Worm (Caenorhabditis elegans) whole organism, mixed stage, embryonic: Measurements from ENCODE around the gene pqn-31.

Experiments
- M03D4.4 ChIP-seq: sonication (generic microtip); optimal IDR thresholded peaks from 2 replicates; lab custom pipeline; 2017; ENCODE audit warnings: mild to moderate bottlenecking, missing genetic modification characterization, missing compliant biosample characterization
- bed-3 ChIP-seq: fragments of 200-800 bp; sonication (Bioruptor generic); optimal IDR thresholded peaks from 3 replicates; lab custom pipeline; 2018; ENCODE audit warnings: mild to moderate bottlenecking, missing genetic modification characterization, moderate library complexity, missing compliant biosample characterization
- blmp-1 ChIP-seq: fragments of 150-350 bp; optimal IDR thresholded peaks from 2 replicates; lab custom pipeline; 2014; ENCODE audit warnings: missing biosample characterization, missing genetic modification characterization
- ceh-43 ChIP-seq: fragments of 200-800 bp; sonication (Bioruptor generic); optimal IDR thresholded peaks from 2 replicates; lab custom pipeline; 2018; ENCODE audit warnings: mild to moderate bottlenecking, missing genetic modification characterization, moderate library complexity, missing compliant biosample characterization
- ceh-83 ChIP-seq: fragments of 200-800 bp; sonication (Bioruptor generic); optimal IDR thresholded peaks from 2 replicates; lab custom pipeline; 2018; ENCODE audit warnings: mild to moderate bottlenecking, missing genetic modification characterization, missing compliant biosample characterization
- ces-1 ChIP-seq: fragments of 150-350 bp; optimal IDR thresholded peaks from 2 replicates; lab custom pipeline; 2014; ENCODE audit warnings: missing biosample characterization, missing genetic modification reagents, missing genetic modification characterization
- cnd-1 ChIP-seq: fragments of 200-800 bp; sonication (Bioruptor generic); optimal IDR thresholded peaks from 2 replicates; lab custom pipeline; 2018; ENCODE audit warnings: mild to moderate bottlenecking, missing genetic modification characterization, missing compliant biosample characterization
- elt-1 ChIP-seq: sonication (generic microtip); optimal IDR thresholded peaks from 2 replicates; lab custom pipeline; 2017; ENCODE audit warnings: missing genetic modification characterization, mild to moderate bottlenecking, missing compliant biosample characterization, antibody characterized with exemption, moderate library complexity, borderline replicate concordance; ENCODE audit not compliant: insufficient read depth
- elt-3 ChIP-seq: fragments of 150-350 bp; optimal IDR thresholded peaks from 2 replicates; lab custom pipeline; 2014; ENCODE audit warnings: missing biosample characterization, missing genetic modification characterization
- flh-1 ChIP-seq: fragments of 200-800 bp; sonication (Bioruptor generic); optimal IDR thresholded peaks from 2 replicates; lab custom pipeline; 2018; ENCODE audit warnings: mild to moderate bottlenecking, missing genetic modification characterization, moderate library complexity, missing compliant biosample characterization
- ham-2 ChIP-seq: fragments of 200-800 bp; sonication (Bioruptor generic); optimal IDR thresholded peaks from 2 replicates; lab custom pipeline; 2018; ENCODE audit warnings: mild to moderate bottlenecking, missing genetic modification characterization, missing compliant biosample characterization
- hlh-1 ChIP-seq: fragments of 150-350 bp; optimal IDR thresholded peaks from 2 replicates; lab custom pipeline; 2014; ENCODE audit warnings: missing biosample characterization, missing genetic modification reagents, missing genetic modification characterization
- lin-13 ChIP-seq: fragments of 150-350 bp; optimal IDR thresholded peaks from 2 replicates; lab custom pipeline; 2014; ENCODE audit warnings: missing biosample characterization, missing genetic modification characterization
- lin-32 ChIP-seq: fragments of 200-800 bp; sonication (Bioruptor generic); optimal IDR thresholded peaks from 2 replicates; lab custom pipeline; 2018; ENCODE audit warnings: mild to moderate bottlenecking, missing genetic modification characterization, missing compliant biosample characterization
- lsy-2 ChIP-seq: fragments of 150-350 bp; optimal IDR thresholded peaks from 2 replicates; lab custom pipeline; 2014; ENCODE audit warnings: missing biosample characterization, missing genetic modification characterization
- mab-5 ChIP-seq: fragments of 150-350 bp; optimal IDR thresholded peaks from 2 replicates; lab custom pipeline; 2014; ENCODE audit warnings: missing biosample characterization, missing genetic modification characterization
- mep-1 ChIP-seq: fragments of 150-350 bp; optimal IDR thresholded peaks from 2 replicates; lab custom pipeline; 2017; ENCODE audit warnings: missing biosample characterization, missing genetic modification reagents, missing genetic modification characterization, inconsistent platforms
- mls-2 ChIP-seq: sonication (generic microtip); optimal IDR thresholded peaks from 2 replicates; lab custom pipeline; 2016; ENCODE audit warnings: mild to moderate bottlenecking, missing genetic modification characterization, moderate library complexity, missing compliant biosample characterization
- nhr-12 ChIP-seq: fragments of 150-350 bp; optimal IDR thresholded peaks from 2 replicates; lab custom pipeline; 2014; ENCODE audit warnings: missing biosample characterization, missing genetic modification characterization
- nhr-2 ChIP-seq: fragments of 150-350 bp; optimal IDR thresholded peaks from 2 replicates; lab custom pipeline; 2014; ENCODE audit warnings: missing biosample characterization, missing genetic modification characterization
- nhr-237 ChIP-seq: fragments of 150-350 bp; optimal IDR thresholded peaks from 2 replicates; lab custom pipeline; 2014; ENCODE audit warnings: missing biosample characterization, missing genetic modification characterization
- nhr-28 ChIP-seq: fragments of 150-350 bp; optimal IDR thresholded peaks from 2 replicates; lab custom pipeline; 2014; ENCODE audit warnings: missing biosample characterization, missing genetic modification characterization
- nhr-76 ChIP-seq: sonication (generic microtip); optimal IDR thresholded peaks from 2 replicates; lab custom pipeline; 2017; ENCODE audit warnings: missing biosample characterization, missing genetic modification characterization
- pha-4 ChIP-seq: fragments of 150-350 bp; optimal IDR thresholded peaks from 2 replicates; lab custom pipeline; 2018; ENCODE audit warnings: missing biosample characterization, missing genetic modification reagents, missing genetic modification characterization
- sem-2 ChIP-seq: fragments of 200-800 bp; sonication (Bioruptor generic); optimal IDR thresholded peaks from 2 replicates; lab custom pipeline; 2018; ENCODE audit warnings: mild to moderate bottlenecking, missing genetic modification characterization, missing compliant biosample characterization
- snpc-4 ChIP-seq: fragments of 150-350 bp; optimal IDR thresholded peaks from 2 replicates; lab custom pipeline; 2014; ENCODE audit warnings: missing biosample characterization, missing genetic modification characterization
- sptf-1 ChIP-seq: sonication (generic microtip); optimal IDR thresholded peaks from 2 replicates; lab custom pipeline; 2017; ENCODE audit warnings: mild to moderate bottlenecking, missing genetic modification characterization, moderate library complexity, missing compliant biosample characterization
- tbx-8 ChIP-seq: fragments of 200-800 bp; sonication (Bioruptor generic); optimal IDR thresholded peaks from 2 replicates; lab custom pipeline; 2018; ENCODE audit warnings: mild to moderate bottlenecking, missing genetic modification characterization, moderate library complexity, missing compliant biosample characterization
- unc-120 ChIP-seq: sonication (generic microtip); optimal IDR thresholded peaks from 2 replicates; lab custom pipeline; 2017; ENCODE audit warnings: missing genetic modification characterization, missing compliant biosample characterization; ENCODE audit not compliant: poor library complexity, severe bottlenecking
- unc-62 ChIP-seq: fragments of 150-350 bp; optimal IDR thresholded peaks from 2 replicates; lab custom pipeline; 2014; ENCODE audit warnings: missing biosample characterization, missing genetic modification reagents, missing genetic modification characterization
- zip-8 ChIP-seq: fragments of 150-350 bp; optimal IDR thresholded peaks from 2 replicates; lab custom pipeline; 2014; ENCODE audit warnings: missing biosample characterization, missing genetic modification characterization

The pqn-31 gene

DNA sequence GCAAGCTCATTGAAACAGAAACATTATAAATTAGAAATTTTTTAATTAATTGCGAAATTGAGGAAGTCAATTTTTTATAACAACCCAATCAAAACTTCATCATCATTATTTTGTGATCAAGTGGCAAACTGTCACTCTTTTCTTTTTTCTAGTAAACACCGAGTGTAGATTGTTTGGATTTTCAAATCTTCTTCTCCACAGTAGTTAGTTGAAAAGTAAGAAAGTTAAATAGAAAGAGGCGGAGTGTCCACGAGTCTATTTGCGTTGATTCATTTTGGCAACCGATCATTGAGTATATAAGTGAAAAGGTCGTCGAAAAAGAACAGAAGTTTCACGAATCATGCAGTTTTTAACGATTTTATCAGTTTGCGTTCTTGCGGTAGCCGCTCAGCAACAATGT is at the start of gene pqn-31:
Gene pqn-31 (plus strand): TSS at position 301 of the 400 bp plus-strand sequence.
- TF ChIP-seq tbx-8 (GFP tag; lab: Kevin White, UChicago), result no peak
- no peak for TF ChIP-seq ham-2 (GFP tag; lab: Kevin White, UChicago)
- TF ChIP-seq sem-2 (GFP tag; lab: Kevin White, UChicago), result no peak
- no peak for TF ChIP-seq blmp-1 (tag; lab: Kevin White, UChicago)
- no peak for TF ChIP-seq nhr-12
- TF ChIP-seq unc-120 (tag; lab: Kevin White, UChicago), result no peak
- TF ChIP-seq lin-32 (GFP tag; lab: Kevin White, UChicago), result no peak
- TF ChIP-seq ceh-43, result no peak
- TF ChIP-seq nhr-237, result no peak
- TF ChIP-seq flh-1 (GFP tag; lab: Kevin White, UChicago), result no peak
- no peak for TF ChIP-seq lsy-2 (tag; lab: Kevin White, UChicago)
- no peak for TF ChIP-seq snpc-4 (tag; lab: Kevin White, UChicago)
- no peak for TF ChIP-seq cnd-1 (tag; lab: Kevin White, UChicago)
- TF ChIP-seq unc-62 (GFP tag; lab: Kevin White, UChicago), result no peak
- TF ChIP-seq sptf-1 (tag; lab: Kevin White, UChicago), result no peak

ce11 chrV:9062341-9062740 is 47.0 kb upstream of the pqn-31 start, which contains the start of gene C25E10.12:
TSS of gene C25E10.12 (minus strand) at chrV:9062441.
- TF ChIP-seq nhr-76 (tag; lab: Kevin White, UChicago) (no peak), mab-5 (no peak), ces-1 (GFP tag; lab: Kevin White, UChicago) (no peak), nhr-237 (no peak), unc-120 (tag; lab: Kevin White, UChicago) (no peak), lin-13 (tag; lab: Kevin White, UChicago) (no peak), ceh-83 (GFP tag; lab: Kevin White, UChicago) (no peak), blmp-1 (tag; lab: Kevin White, UChicago) (no peak), snpc-4 (tag; lab: Kevin White, UChicago) (no peak), M03D4.4 (tag; lab: Kevin White, UChicago) (no peak), mls-2 (tag; lab: Kevin White, UChicago) (no peak), nhr-28 (tag; lab: Kevin White, UChicago) (no peak)

DNA sequence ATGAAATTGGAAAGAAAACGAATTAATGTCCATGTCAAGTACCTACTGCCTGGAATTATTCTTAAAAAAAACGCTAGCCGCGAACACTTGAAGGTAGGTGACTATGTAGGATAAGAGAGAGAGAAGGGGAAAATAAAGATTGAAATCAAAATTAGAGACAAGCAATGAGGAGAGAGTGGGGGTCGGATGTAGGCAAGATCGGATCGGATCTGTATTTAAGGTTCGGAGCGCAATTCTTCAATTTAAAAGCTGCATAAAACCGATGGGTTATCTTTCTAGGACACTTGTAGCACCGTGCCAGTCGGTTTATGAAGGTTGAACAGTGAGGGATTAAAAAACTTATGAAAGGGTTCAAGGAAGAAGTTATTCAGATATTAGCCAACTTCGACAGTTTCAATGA is 46.2 kb upstream of the pqn-31 start:
- TF ChIP-seq bed-3, result no peak
- TF ChIP-seq elt-1 (tag; lab: Kevin White, UChicago), result peak; percentile 64
- TF ChIP-seq ces-1 (GFP tag; lab: Kevin White, UChicago), result no peak

- no peak for TF ChIP-seq unc-120 (tag; lab: Kevin White, UChicago)
- no peak for TF ChIP-seq nhr-12
- TF ChIP-seq lin-32 (GFP tag; lab: Kevin White, UChicago), result no peak
- no peak for TF ChIP-seq elt-3 (tag; lab: Kevin White, UChicago)
- no peak for TF ChIP-seq nhr-76 (tag; lab: Kevin White, UChicago)
- no peak for TF ChIP-seq nhr-28 (tag; lab: Kevin White, UChicago)
- TF ChIP-seq tbx-8 (GFP tag; lab: Kevin White, UChicago), result no peak
- TF ChIP-seq pha-4 (tag; lab: Kevin White, UChicago), result no peak
- TF ChIP-seq lsy-2 (tag; lab: Kevin White, UChicago), result no peak
- TF ChIP-seq ces-1 (GFP tag; lab: Kevin White, UChicago), result no peak
- TF ChIP-seq mep-1 (tag; lab: Kevin White, UChicago), result no peak
- TF ChIP-seq zip-8, result no peak
- TF ChIP-seq snpc-4 (tag; lab: Kevin White, UChicago), result no peak
- no peak for TF ChIP-seq nhr-2
- no peak for TF ChIP-seq blmp-1 (tag; lab: Kevin White, UChicago)
- TF ChIP-seq elt-1 (tag; lab: Kevin White, UChicago), result no peak
- TF ChIP-seq hlh-1 (tag; lab: Kevin White, UChicago), result no peak
- TF ChIP-seq, all 35 proteins: peak for 0
These were observed 44.4 kb upstream of the pqn-31 start for ce11 chrV:9065001-9065400.

DNA sequence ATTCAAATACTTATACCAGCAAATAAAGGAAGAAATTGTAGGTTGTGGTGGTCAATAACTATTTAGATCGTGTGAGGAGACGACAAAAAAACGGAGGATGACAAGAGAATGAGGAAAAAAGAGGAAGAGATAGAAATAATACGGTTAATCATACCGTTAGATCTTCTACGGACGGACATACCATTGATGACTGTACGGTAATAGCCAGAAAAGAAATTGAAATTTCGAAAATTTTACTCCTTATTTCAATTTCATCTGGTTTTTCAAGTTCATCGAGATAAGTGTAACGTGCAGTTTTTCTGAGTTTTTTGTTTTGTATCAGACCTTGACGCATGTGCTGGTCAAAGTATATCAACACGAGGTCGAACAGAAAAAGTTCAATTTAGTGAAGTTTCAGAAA is 43.5 kb upstream of the pqn-31 start:
- TF ChIP-seq zip-8, result no peak
- no peak for TF ChIP-seq elt-3 (tag; lab: Kevin White, UChicago)
- no peak for TF ChIP-seq lsy-2 (tag; lab: Kevin White, UChicago)
- no peak for TF ChIP-seq bed-3
- no peak for TF ChIP-seq ceh-43
- TF ChIP-seq elt-1 (tag; lab: Kevin White, UChicago), result no peak
- no peak for TF ChIP-seq lin-32 (GFP tag; lab: Kevin White, UChicago)
